Worm (Caenorhabditis elegans): Measurements from ENCODE around the gene cnc-3.

DNA sequence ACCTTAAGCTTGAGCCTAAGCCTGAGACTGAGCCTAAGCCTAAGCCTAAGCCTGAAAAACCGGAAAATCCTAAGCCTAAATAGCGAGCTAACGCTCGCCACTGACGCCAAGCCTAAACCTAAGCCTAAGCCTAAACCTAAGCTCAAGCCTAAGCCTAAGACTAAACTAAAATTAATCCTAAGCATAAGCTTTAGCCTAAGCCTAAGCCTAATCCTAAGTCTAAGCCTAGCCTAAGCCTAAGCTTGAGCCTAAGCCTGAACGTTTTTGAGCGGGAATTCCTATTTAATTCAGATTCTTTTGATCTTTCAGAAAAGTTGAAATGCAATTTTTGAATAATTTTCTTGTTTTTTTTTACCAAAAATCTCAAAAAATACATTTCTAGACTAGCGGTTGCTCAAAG is 31.6 kb upstream of the cnc-3 start:
- TF ChIP-seq rbr-2 (tag; optimal IDR thresholded peaks at IDR 0.05) (no peak), saeg-2 (GFP tag; IDR thresholded peaks at IDR 0.05) (no peak), ceh-82 (tag; optimal IDR thresholded peaks at IDR 0.05) (no peak), D1046.2 (GFP tag; IDR thresholded peaks at IDR 0.05) (no peak), pqm-1 (tag; optimal IDR thresholded peaks at IDR 0.05) (no peak), unc-39 (tag; optimal IDR thresholded peaks at IDR 0.05) (no peak)

Measured in whole organism, L4 larva.